Worm (Caenorhabditis elegans) whole organism, late embryonic: ENCODE measurements around the gene C34C6.3.

Source experiments
- C38D4.7 ChIP-seq: fragments of 200-800 bp; sonication (Bioruptor generic); optimal IDR thresholded peaks from 2 replicates; lab custom pipeline; 2018; ENCODE audit warnings: mild to moderate bottlenecking, missing genetic modification characterization, moderate library complexity, missing compliant biosample characterization
- F13H6.1 ChIP-seq: sonication (generic microtip); optimal IDR thresholded peaks from 2 replicates; lab custom pipeline; 2016; ENCODE audit warnings: missing genetic modification characterization, missing compliant biosample characterization
- K02D7.2 ChIP-seq: sonication (generic microtip); optimal IDR thresholded peaks from 2 replicates; lab custom pipeline; 2017; ENCODE audit warnings: mild to moderate bottlenecking, missing genetic modification characterization, missing compliant biosample characterization
- K09A11.1 ChIP-seq: sonication (generic microtip); optimal IDR thresholded peaks from 2 replicates; lab custom pipeline; 2017; ENCODE audit warnings: antibody characterized with exemption, mild to moderate bottlenecking, missing genetic modification characterization, missing compliant biosample characterization; ENCODE audit not compliant: insufficient read depth
- T23F11.4 ChIP-seq: fragments of 200-800 bp; sonication (Bioruptor generic); optimal IDR thresholded peaks from 2 replicates; lab custom pipeline; 2018; ENCODE audit warnings: mild to moderate bottlenecking, missing genetic modification characterization, missing compliant biosample characterization
- ahr-1 ChIP-seq: sonication (generic microtip); optimal IDR thresholded peaks from 2 replicates; lab custom pipeline; 2016; ENCODE audit warnings: missing genetic modification characterization, missing compliant biosample characterization
- ama-1 ChIP-seq: fragments of 150-350 bp; optimal IDR thresholded peaks from 2 replicates; lab custom pipeline; 2014
- ceh-18 ChIP-seq: sonication (generic microtip); optimal IDR thresholded peaks from 2 replicates; lab custom pipeline; 2016; ENCODE audit warnings: missing genetic modification characterization, missing compliant biosample characterization
- ceh-19 ChIP-seq: fragments of 200-800 bp; sonication (Bioruptor generic); optimal IDR thresholded peaks from 2 replicates; lab custom pipeline; 2018; ENCODE audit warnings: mild to moderate bottlenecking, missing genetic modification characterization, missing compliant biosample characterization
- ceh-2 ChIP-seq: sonication (generic microtip); optimal IDR thresholded peaks from 2 replicates; lab custom pipeline; 2016; ENCODE audit warnings: missing genotype, missing genetic modification characterization, missing compliant biosample characterization
- ceh-22 ChIP-seq: sonication (generic microtip); optimal IDR thresholded peaks from 2 replicates; lab custom pipeline; 2017; ENCODE audit warnings: missing biosample characterization, missing genetic modification characterization
- ceh-24 ChIP-seq: sonication (generic microtip); optimal IDR thresholded peaks from 2 replicates; lab custom pipeline; 2016; ENCODE audit warnings: mild to moderate bottlenecking, missing genetic modification characterization, missing compliant biosample characterization
- ceh-45 ChIP-seq: fragments of 200-800 bp; sonication (Bioruptor generic); IDR thresholded peaks from 2 replicates; pipeline ENCODE4 v1.3.6; 2022; ENCODE audit warnings: missing genetic modification reagents, missing genetic modification characterization, missing compliant biosample characterization
- ceh-48 ChIP-seq: sonication (generic microtip); optimal IDR thresholded peaks from 2 replicates; lab custom pipeline; 2016; ENCODE audit warnings: missing genetic modification characterization, inconsistent platforms, missing compliant biosample characterization
- ceh-6 ChIP-seq: fragments of 200-800 bp; sonication (Bioruptor generic); optimal IDR thresholded peaks from 2 replicates; lab custom pipeline; 2018; ENCODE audit warnings: mild to moderate bottlenecking, missing genetic modification characterization, missing compliant biosample characterization
- che-1 ChIP-seq: sonication (generic microtip); optimal IDR thresholded peaks from 2 replicates; lab custom pipeline; 2016; ENCODE audit warnings: mild to moderate bottlenecking, missing genetic modification characterization, missing compliant biosample characterization
- dmd-4 ChIP-seq: sonication (generic microtip); optimal IDR thresholded peaks from 2 replicates; lab custom pipeline; 2016; ENCODE audit warnings: borderline replicate concordance, missing genetic modification characterization, missing compliant biosample characterization
- dve-1 ChIP-seq: sonication (generic microtip); optimal IDR thresholded peaks from 2 replicates; lab custom pipeline; 2017; ENCODE audit warnings: antibody characterized with exemption, mild to moderate bottlenecking, missing genetic modification characterization, missing compliant biosample characterization
- elt-2 ChIP-seq: sonication (generic microtip); optimal IDR thresholded peaks from 2 replicates; lab custom pipeline; 2016; ENCODE audit warnings: missing genetic modification reagents, missing genetic modification characterization, missing compliant biosample characterization
- elt-4 ChIP-seq: sonication (generic microtip); optimal IDR thresholded peaks from 2 replicates; lab custom pipeline; 2016; ENCODE audit warnings: missing genetic modification characterization, missing compliant biosample characterization
- ets-4 ChIP-seq: sonication (generic microtip); optimal IDR thresholded peaks from 2 replicates; lab custom pipeline; 2016; ENCODE audit warnings: missing genetic modification characterization, missing compliant biosample characterization
- nfya-1 ChIP-seq: sonication (generic microtip); optimal IDR thresholded peaks from 2 replicates; lab custom pipeline; 2017; ENCODE audit warnings: missing genetic modification characterization, mild to moderate bottlenecking, missing compliant biosample characterization, antibody characterized with exemption, moderate library complexity
- nhr-11 ChIP-seq: fragments of 150-350 bp; optimal IDR thresholded peaks from 2 replicates; lab custom pipeline; 2014; ENCODE audit warnings: missing biosample characterization, missing genetic modification characterization
- nhr-232 ChIP-seq: sonication (generic microtip); optimal IDR thresholded peaks from 2 replicates; lab custom pipeline; 2016; ENCODE audit warnings: missing genetic modification characterization, missing compliant biosample characterization
- odd-2 ChIP-seq: sonication (generic microtip); optimal IDR thresholded peaks from 2 replicates; lab custom pipeline; 2017; ENCODE audit warnings: antibody characterized with exemption, mild to moderate bottlenecking, missing genetic modification characterization, missing compliant biosample characterization
- pag-3 ChIP-seq: sonication (generic microtip); optimal IDR thresholded peaks from 2 replicates; lab custom pipeline; 2016; ENCODE audit warnings: missing compliant biosample characterization, missing genetic modification characterization, borderline replicate concordance
- pha-2 ChIP-seq: sonication (generic microtip); optimal IDR thresholded peaks from 2 replicates; lab custom pipeline; 2017; ENCODE audit warnings: mild to moderate bottlenecking, missing genetic modification characterization, missing compliant biosample characterization
- pros-1 ChIP-seq: fragments of 150-350 bp; optimal IDR thresholded peaks from 2 replicates; lab custom pipeline; 2014; ENCODE audit warnings: missing biosample characterization, missing genetic modification reagents, missing genetic modification characterization
- ref-2 ChIP-seq: sonication (generic microtip); optimal IDR thresholded peaks from 2 replicates; lab custom pipeline; 2016; ENCODE audit warnings: missing genetic modification characterization, missing compliant biosample characterization
- sox-2 ChIP-seq: fragments of 200-800 bp; sonication (Bioruptor generic); IDR thresholded peaks from 2 replicates; pipeline ENCODE4 v1.3.6; 2022; ENCODE audit warnings: missing genetic modification reagents, missing genetic modification characterization, missing compliant biosample characterization
- tbx-7 ChIP-seq: sonication (generic microtip); optimal IDR thresholded peaks from 2 replicates; lab custom pipeline; 2016; ENCODE audit warnings: missing genotype, missing genetic modification characterization, missing compliant biosample characterization
- ttx-3 ChIP-seq: sonication (generic microtip); optimal IDR thresholded peaks from 2 replicates; lab custom pipeline; 2016; ENCODE audit warnings: missing genetic modification reagents, missing genetic modification characterization, missing compliant biosample characterization
- unc-55 ChIP-seq: sonication (generic microtip); optimal IDR thresholded peaks from 2 replicates; lab custom pipeline; 2017; ENCODE audit warnings: missing biosample characterization, missing genetic modification reagents, missing genetic modification characterization
- unc-86 ChIP-seq: sonication (generic microtip); optimal IDR thresholded peaks from 2 replicates; lab custom pipeline; 2016; ENCODE audit warnings: missing genetic modification characterization, missing compliant biosample characterization
- zip-5 ChIP-seq: sonication (generic microtip); optimal IDR thresholded peaks from 2 replicates; lab custom pipeline; 2016; ENCODE audit warnings: missing genetic modification characterization, missing compliant biosample characterization
- ztf-16 ChIP-seq: sonication (generic microtip); optimal IDR thresholded peaks from 2 replicates; lab custom pipeline; 2017; ENCODE audit warnings: missing genetic modification characterization, missing compliant biosample characterization

Gene C34C6.3

DNA sequence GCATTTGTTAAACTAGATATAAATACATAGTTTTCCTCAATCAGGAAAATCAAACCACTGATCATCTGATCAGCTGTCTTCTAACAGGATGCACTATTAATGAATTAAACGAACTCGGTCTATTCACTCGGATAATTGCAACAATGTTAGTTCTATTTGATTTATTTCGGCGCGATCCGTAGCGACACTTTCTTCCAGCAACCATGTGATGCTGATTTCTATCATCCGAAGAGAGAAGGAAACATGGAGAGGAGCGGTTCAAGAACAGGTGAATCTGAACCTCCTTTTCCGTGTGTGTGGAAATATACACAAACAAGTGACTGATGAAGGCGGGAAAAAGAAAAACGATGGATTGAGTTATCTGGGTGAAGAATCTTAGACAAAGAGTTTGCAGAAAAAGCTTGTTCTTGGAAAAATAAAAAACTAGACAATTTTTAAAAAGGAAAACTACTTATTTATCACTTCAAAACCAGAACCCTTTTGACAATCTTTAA is 40.1 kb downstream of the C34C6.3 start:
- TF ChIP-seq ceh-22 (no peak), ref-2 (tag; lab: Kevin White, UChicago) (no peak), nhr-11 (no peak), unc-55 (GFP tag; lab: Kevin White, UChicago) (no peak), ceh-24 (tag; lab: Kevin White, UChicago) (no peak), zip-5 (tag; lab: Kevin White, UChicago) (no peak), ceh-18 (tag; lab: Kevin White, UChicago) (no peak), ceh-6 (GFP tag; lab: Kevin White, UChicago) (no peak)

DNA sequence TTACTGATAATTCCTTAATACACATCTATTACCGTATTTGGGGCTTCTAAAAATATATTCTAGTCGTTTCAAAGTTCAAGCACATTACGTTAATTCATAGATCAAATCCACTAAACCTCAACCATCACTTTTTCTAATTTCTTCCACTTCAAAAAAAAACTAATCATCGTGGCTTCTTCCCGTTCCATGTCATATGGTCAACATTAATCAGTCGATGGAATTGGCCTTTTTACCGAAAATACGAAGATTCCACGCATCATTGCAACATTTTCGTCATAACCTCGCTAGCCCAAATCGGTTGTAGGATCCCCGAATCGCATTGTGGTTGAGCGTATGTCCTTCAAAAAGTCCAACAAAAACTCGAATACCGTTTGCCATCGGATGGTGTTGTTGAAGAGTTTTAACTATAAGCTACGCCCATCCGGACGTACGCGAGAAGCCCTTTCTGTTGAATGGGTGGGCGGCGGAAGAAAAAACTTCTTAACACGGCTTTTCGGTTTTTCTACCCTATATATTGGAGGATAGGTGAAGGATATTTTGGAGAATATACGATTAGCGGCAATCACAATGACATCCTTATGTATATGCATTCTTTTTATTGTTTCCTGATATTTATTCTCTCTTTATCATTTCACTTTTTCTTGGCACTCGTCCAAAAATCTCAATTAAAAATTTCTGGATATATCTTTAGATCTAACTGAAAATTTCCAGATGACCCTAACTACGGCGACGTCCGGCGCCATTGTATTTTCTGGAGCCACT is 40.8 kb downstream of the C34C6.3 start, which contains the start of gene rol-6:
Gene rol-6 (plus strand): TSS at position 712 of the 762 bp plus-strand sequence.
- TF ChIP-seq pros-1 (tag; lab: Kevin White, UChicago): no peak
- no peak for TF ChIP-seq ceh-6 (GFP tag; lab: Kevin White, UChicago)
- no peak for TF ChIP-seq ref-2 (tag; lab: Kevin White, UChicago)
- no peak for TF ChIP-seq K09A11.1
- TF ChIP-seq nhr-232 (tag; lab: Kevin White, UChicago): no peak
- no peak for TF ChIP-seq elt-4 (tag; lab: Kevin White, UChicago)
- TF ChIP-seq K02D7.2 (tag; lab: Kevin White, UChicago): no peak
- TF ChIP-seq T23F11.4 (GFP tag; lab: Kevin White, UChicago): no peak
- no peak for TF ChIP-seq F13H6.1 (tag; lab: Kevin White, UChicago)
- no peak for TF ChIP-seq ets-4 (tag; lab: Kevin White, UChicago)
- no peak for TF ChIP-seq nfya-1
- no peak for TF ChIP-seq elt-2 (tag; lab: Kevin White, UChicago)
- TF ChIP-seq pha-2 (tag; lab: Kevin White, UChicago): no peak
- TF ChIP-seq ttx-3: no peak

DNA sequence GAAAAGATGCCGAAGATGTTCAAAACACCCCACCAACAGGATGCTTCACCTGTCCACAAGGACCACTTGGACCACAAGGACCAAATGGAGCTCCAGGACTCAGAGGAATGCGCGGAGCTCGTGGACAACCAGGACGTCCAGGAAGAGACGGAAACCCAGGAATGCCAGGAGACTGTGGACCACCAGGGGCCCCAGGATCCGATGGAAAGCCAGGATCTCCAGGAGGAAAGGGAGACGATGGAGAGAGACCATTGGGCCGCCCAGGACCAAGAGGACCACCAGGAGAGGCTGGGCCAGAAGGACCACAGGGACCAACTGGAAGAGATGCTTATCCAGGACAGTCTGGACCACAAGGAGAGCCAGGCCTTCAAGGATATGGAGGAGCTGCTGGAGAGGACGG is 41.9 kb downstream of the C34C6.3 start:
- TF ChIP-seq pros-1 (tag; lab: Kevin White, UChicago) (no peak), ztf-16 (tag; lab: Kevin White, UChicago) (no peak), elt-2 (tag; lab: Kevin White, UChicago) (no peak), ama-1 (lab: Kevin White, UChicago) (no peak), ceh-48 (tag; lab: Kevin White, UChicago) (no peak), ceh-2 (tag; lab: Kevin White, UChicago) (no peak), pag-3 (tag; lab: Kevin White, UChicago) (no peak), ceh-24 (tag; lab: Kevin White, UChicago) (no peak), ahr-1 (tag; lab: Kevin White, UChicago) (no peak), sox-2 (GFP tag; lab: Robert Waterston, UW) (no peak), odd-2 (tag; lab: Kevin White, UChicago) (no peak), ceh-6 (GFP tag; lab: Kevin White, UChicago) (no peak), unc-86 (no peak), dve-1 (tag; lab: Kevin White, UChicago) (no peak), dmd-4 (tag; lab: Kevin White, UChicago) (no peak), C38D4.7 (GFP tag; lab: Kevin White, UChicago) (no peak), tbx-7 (tag; lab: Kevin White, UChicago) (no peak), ceh-45 (GFP tag; lab: Robert Waterston, UW) (no peak), K09A11.1 (no peak), K02D7.2 (tag; lab: Kevin White, UChicago) (no peak)

DNA sequence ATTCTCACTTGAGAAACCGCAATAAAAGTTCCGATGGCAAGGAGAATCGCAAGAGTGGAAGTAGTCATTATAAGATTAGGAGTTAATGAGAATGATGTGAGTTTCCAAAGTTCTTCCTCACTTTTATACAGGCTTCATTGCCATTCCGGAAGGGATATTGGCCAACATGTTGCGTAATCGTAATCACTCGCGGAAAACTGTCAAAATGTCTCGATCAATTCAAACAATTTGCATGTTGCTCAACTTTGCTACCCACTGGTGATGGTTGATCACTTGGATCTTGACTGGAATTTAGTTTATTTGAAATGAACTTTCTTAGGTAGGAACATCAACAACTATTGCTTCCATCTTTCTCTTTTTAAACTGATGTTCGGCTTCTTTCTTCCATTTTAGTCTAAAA is 45.7 kb downstream of the C34C6.3 start, which contains the start of gene idpb-4:
Gene idpb-4 (minus strand): TSS at position 101 of the 400 bp plus-strand sequence.
- no peak for TF ChIP-seq ceh-19
- no peak for TF ChIP-seq che-1 (tag; lab: Kevin White, UChicago)
